Worm (Caenorhabditis elegans): Measurements from ENCODE around the gene elt-3.
"Not testable (repeated sequence)": the region's sequence is repeated elsewhere in the genome, so short reads cannot be mapped to it uniquely, and the experiment has no call there.

elt-3 gene

DNA sequence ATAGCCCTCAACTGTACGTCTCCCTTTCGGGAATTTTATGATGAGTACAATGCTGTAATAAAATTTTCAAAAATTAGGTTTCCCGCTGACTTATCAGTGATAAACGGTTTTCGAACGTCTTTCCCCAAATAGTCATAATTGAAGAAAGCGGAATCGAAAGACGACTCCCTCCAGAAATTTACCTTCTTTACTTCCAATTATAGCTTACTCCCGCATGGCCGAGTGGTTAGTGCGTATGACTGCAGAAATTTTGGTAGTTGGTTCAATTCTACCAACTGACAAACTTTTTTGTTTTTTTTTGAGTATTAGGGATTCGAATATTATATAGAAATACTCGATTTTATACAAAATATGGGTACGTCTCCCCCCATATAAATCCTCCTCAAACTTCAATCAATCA lies 38.4 kb downstream of the elt-3 start:
- TF ChIP-seq flt-1 (GFP tag; IDR thresholded peaks at IDR 0.05): 0 out of 2 replicates have a peak, but pooled peaks have one; percentile 4
- 0 out of 2 replicates have a peak, but pooled peaks have one; percentile 34 for TF ChIP-seq tbx-37 (GFP tag; conservative IDR thresholded peaks at IDR 0.05)
- TF ChIP-seq pes-1 (GFP tag; IDR thresholded peaks at IDR 0.05): peak; percentile 15; the same call in 1 of the 2 replicates
- 0 out of 2 replicates have a peak, but pooled peaks have one; percentile 7 for TF ChIP-seq sea-1 (GFP tag; conservative IDR thresholded peaks at IDR 0.05)

DNA sequence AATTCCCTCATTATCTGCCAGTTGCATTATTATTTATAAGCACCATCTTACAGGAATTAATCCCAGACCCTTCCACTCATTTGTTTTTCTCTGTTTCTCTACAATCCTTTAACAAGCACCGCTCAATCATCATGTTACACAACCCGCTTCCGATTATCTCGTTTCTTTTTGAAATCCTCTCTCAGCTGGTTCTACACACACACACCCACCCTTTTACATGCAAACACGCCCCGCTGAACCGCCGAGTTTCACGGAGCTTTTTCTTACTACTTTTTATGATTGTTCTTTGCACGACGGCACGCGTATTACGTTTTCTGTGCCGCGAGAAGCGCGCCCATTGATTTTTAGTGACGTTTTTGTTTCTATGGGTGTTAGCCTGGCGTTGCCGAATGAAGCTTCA lies 39.1 kb downstream of the elt-3 start:
- no peak for TF ChIP-seq hmg-4 (GFP tag; optimal IDR thresholded peaks at IDR 0.05)
- no peak for TF ChIP-seq F13C5.2 (tag; optimal IDR thresholded peaks at IDR 0.05)
- no peak for TF ChIP-seq sea-1 (GFP tag; conservative IDR thresholded peaks at IDR 0.05)
- no peak for TF ChIP-seq tbx-37 (GFP tag; conservative IDR thresholded peaks at IDR 0.05)
- no peak for TF ChIP-seq ets-7 (tag; optimal IDR thresholded peaks at IDR 0.05)
- no peak for TF ChIP-seq tra-4 (tag; optimal IDR thresholded peaks at IDR 0.05)
- no peak for TF ChIP-seq aly-1 (tag; optimal IDR thresholded peaks at IDR 0.05)
- TF ChIP-seq hmbx-1 (tag; optimal IDR thresholded peaks at IDR 0.05): no peak
- TF ChIP-seq ama-1 (optimal IDR thresholded peaks at IDR 0.05): no peak
- TF ChIP-seq tbx-11 (GFP tag; IDR thresholded peaks at IDR 0.05): no peak
- TF ChIP-seq B0310.2 (tag; optimal IDR thresholded peaks at IDR 0.05): no peak
- no peak for TF ChIP-seq pes-1 (GFP tag; IDR thresholded peaks at IDR 0.05)
- no peak for TF ChIP-seq flt-1 (GFP tag; IDR thresholded peaks at IDR 0.05)
- no peak for TF ChIP-seq hnd-1 (tag; optimal IDR thresholded peaks at IDR 0.05)
- no peak for TF ChIP-seq scrt-1 (GFP tag; IDR thresholded peaks at IDR 0.05)
- TF ChIP-seq ceh-36 (tag; optimal IDR thresholded peaks at IDR 0.05): no peak
- no peak for TF ChIP-seq ceh-13 (GFP tag; optimal IDR thresholded peaks at IDR 0.05)

DNA sequence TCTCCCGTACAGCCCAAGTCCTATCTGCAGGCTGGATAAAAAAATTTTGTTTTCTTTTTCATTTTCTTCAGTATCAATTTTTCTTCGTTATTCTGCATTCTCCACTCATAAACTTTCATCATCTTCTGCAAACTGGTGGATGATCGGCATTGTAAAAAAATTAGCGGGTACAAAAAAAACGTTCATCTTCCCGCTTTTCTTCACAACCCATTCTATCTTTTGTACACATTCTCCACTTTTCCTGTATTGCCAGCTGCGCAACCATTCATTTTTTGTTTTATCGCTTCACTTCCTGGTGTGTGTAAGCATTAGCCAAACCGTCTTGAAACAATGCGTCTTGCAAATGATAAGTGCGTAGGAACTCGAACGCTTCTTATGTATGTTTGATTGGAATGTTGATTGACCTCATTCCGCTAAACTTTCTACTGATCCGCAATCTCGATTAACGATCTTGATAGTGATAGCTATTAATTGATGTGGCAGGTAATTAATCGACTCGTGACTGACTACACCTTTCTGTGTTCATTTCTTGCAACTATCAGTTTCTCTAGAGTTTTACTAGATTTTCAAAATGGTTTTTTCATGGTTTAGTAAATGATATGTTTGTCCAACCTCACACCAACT lies 39.9 kb downstream of the elt-3 start:
- TF ChIP-seq scrt-1 (GFP tag; IDR thresholded peaks at IDR 0.05) (no peak), hmbx-1 (tag; optimal IDR thresholded peaks at IDR 0.05) (no peak), hnd-1 (tag; optimal IDR thresholded peaks at IDR 0.05) (no peak)

DNA sequence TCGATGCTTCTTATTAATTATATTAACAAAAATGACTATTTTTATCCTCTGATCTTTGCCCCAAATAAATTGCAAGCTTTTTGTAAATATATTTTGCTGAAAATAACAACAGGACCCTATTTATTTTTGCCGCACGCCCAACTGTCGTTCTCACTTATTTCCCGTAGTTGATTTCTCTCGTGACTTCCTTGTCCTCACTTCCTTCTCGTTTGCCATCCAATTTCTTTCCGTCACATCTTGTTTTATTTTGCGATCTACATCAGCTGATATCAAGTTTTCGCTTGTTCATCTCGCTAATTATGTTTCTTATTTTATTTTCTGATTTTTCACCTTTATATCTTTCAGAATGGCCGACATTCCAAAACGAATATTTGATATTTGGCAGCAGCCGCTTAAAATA lies 40.6 kb downstream of the elt-3 start, which contains the start of gene F48F7.5:
TSS of gene F48F7.5 (plus strand) at position 340 of the 400 bp plus-strand sequence.
- TF ChIP-seq scrt-1 (GFP tag; IDR thresholded peaks at IDR 0.05): no peak
- TF ChIP-seq B0310.2 (tag; optimal IDR thresholded peaks at IDR 0.05): no peak
- TF ChIP-seq pes-1 (GFP tag; IDR thresholded peaks at IDR 0.05): no peak
- no peak for TF ChIP-seq hmbx-1 (tag; optimal IDR thresholded peaks at IDR 0.05)
- no peak for TF ChIP-seq aly-1 (tag; optimal IDR thresholded peaks at IDR 0.05)
- TF ChIP-seq ceh-36 (tag; optimal IDR thresholded peaks at IDR 0.05): no peak
- TF ChIP-seq hmg-4 (GFP tag; optimal IDR thresholded peaks at IDR 0.05): no peak
- TF ChIP-seq tbx-11 (GFP tag; IDR thresholded peaks at IDR 0.05): no peak

DNA sequence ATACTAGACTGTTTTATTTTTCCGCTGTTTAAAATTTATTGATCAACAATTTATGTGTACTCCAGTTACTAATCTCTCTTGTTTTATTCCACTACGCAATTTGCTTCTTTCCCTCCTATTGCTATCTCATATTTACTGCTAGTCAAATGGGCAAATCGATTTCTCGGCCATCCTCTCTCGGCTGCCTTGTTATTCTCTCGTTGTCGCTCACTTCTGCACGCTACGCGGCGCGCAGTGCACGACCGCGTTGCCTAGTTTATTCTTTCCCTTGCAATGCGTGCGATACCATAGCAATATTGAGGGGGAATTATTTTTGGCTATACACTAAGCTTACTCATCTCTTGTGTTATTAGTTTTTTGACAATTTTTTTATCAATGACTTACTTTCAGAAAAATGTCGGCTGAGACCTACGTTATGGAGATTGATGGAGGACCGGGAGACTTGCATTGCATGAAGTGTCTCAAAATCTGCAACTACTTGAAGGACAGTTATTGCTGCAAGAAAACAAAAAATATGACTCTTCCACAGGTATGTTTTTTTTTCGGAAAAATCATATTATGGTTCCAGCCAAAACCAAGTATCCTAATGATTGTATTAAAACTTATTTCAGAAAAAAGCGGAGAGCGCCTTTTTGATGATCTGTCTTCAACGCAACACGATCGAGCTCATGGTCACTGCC lies 42.9 kb downstream of the elt-3 start, which contains the start of gene F48F7.6:
TSS of gene F48F7.6 (plus strand) at position 391 of the 680 bp plus-strand sequence.
- TF ChIP-seq tra-4 (tag; optimal IDR thresholded peaks at IDR 0.05) (no peak), ama-1 (optimal IDR thresholded peaks at IDR 0.05) (no peak), hmg-4 (GFP tag; optimal IDR thresholded peaks at IDR 0.05) (peak; percentile 72), scrt-1 (GFP tag; IDR thresholded peaks at IDR 0.05) (no peak), ceh-13 (GFP tag; optimal IDR thresholded peaks at IDR 0.05) (no peak), tbx-37 (GFP tag; conservative IDR thresholded peaks at IDR 0.05) (no peak), F13C5.2 (tag; optimal IDR thresholded peaks at IDR 0.05) (peak; percentile 50), ceh-36 (tag; optimal IDR thresholded peaks at IDR 0.05) (no peak), aly-1 (tag; optimal IDR thresholded peaks at IDR 0.05) (peak; percentile 60), tbx-11 (GFP tag; IDR thresholded peaks at IDR 0.05) (no peak), flt-1 (GFP tag; IDR thresholded peaks at IDR 0.05) (peak; percentile 40; the same call in 1 of the 2 replicates), ets-7 (tag; optimal IDR thresholded peaks at IDR 0.05) (no peak), sea-1 (GFP tag; conservative IDR thresholded peaks at IDR 0.05) (no peak), B0310.2 (tag; optimal IDR thresholded peaks at IDR 0.05) (no peak), hmbx-1 (tag; optimal IDR thresholded peaks at IDR 0.05) (no peak), pes-1 (GFP tag; IDR thresholded peaks at IDR 0.05) (no peak), hnd-1 (tag; optimal IDR thresholded peaks at IDR 0.05) (no peak)

DNA sequence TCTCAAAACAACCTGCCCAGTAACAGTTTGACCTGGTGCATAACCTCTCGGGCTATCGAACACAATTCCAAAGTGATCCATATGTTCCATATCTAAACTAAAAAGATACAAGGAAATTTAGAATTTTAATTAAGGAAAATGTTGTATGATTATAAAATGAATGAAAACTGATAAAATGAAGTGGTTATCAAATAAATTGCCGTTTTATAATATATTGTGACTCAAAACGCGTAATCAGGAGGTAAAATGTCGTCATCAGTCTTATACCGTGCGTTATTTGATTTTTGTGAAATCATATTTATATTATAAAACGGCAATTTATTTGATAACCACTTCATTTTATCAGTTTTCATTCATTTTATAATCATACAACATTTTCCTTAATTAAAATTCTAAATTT lies 45.7 kb downstream of the elt-3 start, which contains the start of gene arrd-24:
TSS of gene arrd-24 (minus strand) at position 101 of the 400 bp plus-strand sequence.
- not testable (repeated sequence) for TF ChIP-seq pes-1 (GFP tag; IDR thresholded peaks at IDR 0.05); hmbx-1 (tag; optimal IDR thresholded peaks at IDR 0.05); B0310.2 (tag; optimal IDR thresholded peaks at IDR 0.05)

DNA sequence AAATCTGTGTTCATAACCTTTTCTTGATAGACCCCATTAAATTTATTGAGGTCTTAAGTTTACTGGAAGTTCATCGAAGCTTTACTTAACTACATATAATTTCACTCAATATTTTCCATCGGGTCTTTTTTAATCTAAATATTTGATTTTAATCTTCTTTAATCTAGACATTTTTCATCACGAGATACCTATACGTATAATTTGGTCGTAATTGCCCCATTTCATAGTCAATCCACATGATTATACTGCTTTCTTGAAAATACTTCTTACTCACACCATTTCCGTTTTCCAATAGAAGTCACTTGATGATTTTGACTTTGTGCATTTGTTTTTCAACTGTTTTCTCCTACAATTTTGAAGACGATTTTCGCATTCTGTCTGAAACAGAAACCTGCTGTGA lies 51.6 kb downstream of the elt-3 start, which contains the start of gene irld-24:
TSS of gene irld-24 (plus strand) at position 301 of the 400 bp plus-strand sequence.
- TF ChIP-seq scrt-1 (GFP tag; IDR thresholded peaks at IDR 0.05) (no peak), B0310.2 (tag; optimal IDR thresholded peaks at IDR 0.05) (no peak), ceh-13 (GFP tag; optimal IDR thresholded peaks at IDR 0.05) (no peak), flt-1 (GFP tag; IDR thresholded peaks at IDR 0.05) (no peak), tbx-37 (GFP tag; conservative IDR thresholded peaks at IDR 0.05) (no peak), tbx-11 (GFP tag; IDR thresholded peaks at IDR 0.05) (no peak)

DNA sequence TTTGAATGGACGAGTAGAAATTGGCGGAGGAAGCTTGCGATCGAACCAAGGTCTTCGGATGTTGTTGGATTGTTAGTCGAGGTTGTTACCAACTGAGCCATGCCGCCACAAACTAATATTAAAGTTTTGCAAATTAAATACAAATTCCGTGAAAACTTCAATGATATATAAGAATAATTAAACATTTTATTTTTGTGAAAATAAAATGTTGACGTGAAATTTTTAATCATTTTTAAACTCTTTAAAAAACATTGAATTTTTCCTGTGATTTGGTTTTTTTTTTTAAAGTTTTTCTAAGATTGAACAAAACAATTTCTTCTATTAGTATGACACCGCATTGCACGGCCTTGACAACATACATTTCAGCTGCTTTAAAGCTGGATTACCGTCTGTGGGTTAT lies 56.0 kb downstream of the elt-3 start, which contains the start of gene C31E10.11:
TSS of gene C31E10.11 (minus strand) at position 101 of the 400 bp plus-strand sequence.
- TF ChIP-seq ets-7 (tag; optimal IDR thresholded peaks at IDR 0.05): no peak
- no peak for TF ChIP-seq hmbx-1 (tag; optimal IDR thresholded peaks at IDR 0.05)
- no peak for TF ChIP-seq F13C5.2 (tag; optimal IDR thresholded peaks at IDR 0.05)
- TF ChIP-seq sea-1 (GFP tag; conservative IDR thresholded peaks at IDR 0.05): no peak

All from whole organism, early embryonic.